Fruit fly (Drosophila melanogaster) whole organism: ENCODE results near the gene CD98hc.

Experiments
- CG8478 ChIP-seq: fragments of >200 bp; optimal IDR thresholded peaks from 2 replicates; lab custom pipeline; 2018; ENCODE audit warnings: inconsistent platforms
- Dll ChIP-seq: fragments of >200 bp; optimal IDR thresholded peaks from 2 replicates; lab custom pipeline; 2017
- EcR ChIP-seq, 2 experiments: fragments of >200 bp; optimal IDR thresholded peaks; 2 replicates each; lab custom pipeline; 2017; ENCODE audit warnings: missing biosample characterization in 2 of 2, missing genetic modification characterization in 2 of 2, missing genetic modification reagents in 2 of 2
- pan ChIP-seq: fragments of >200 bp; optimal IDR thresholded peaks from 2 replicates; lab custom pipeline; 2017
- psq ChIP-seq: fragments of >200 bp; optimal IDR thresholded peaks from 2 replicates; lab custom pipeline; 2017
- usp ChIP-seq: fragments of >200 bp; optimal IDR thresholded peaks from 2 replicates; lab custom pipeline; 2017; ENCODE audit warnings: missing biosample characterization, missing genetic modification characterization, mixed read lengths

CD98hc gene

DNA sequence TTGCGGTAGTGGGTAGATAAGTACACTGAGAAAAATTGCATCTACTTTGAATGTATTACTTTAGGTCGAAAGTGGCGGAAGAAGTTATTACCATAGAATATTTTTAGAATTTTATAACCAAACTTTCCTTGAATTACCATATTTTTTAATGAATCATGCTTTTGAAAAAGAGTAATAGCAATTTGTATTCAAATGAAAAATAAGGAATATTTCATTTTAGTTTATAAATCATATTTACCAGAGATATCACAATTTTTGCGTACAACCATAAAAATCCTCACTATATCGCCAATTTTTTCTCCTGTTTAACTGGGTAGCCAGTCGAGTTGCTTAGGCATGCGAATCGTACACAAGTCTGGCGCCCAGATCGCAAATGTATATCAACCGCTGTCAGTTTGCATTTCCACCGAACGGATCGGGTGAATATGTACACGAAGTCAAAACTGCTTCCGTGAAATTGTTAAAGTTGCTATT, 8.5 kb downstream of the CD98hc start:
- TF ChIP-seq Dll (lab: Kevin White, UChicago) (no peak), usp (GFP tag; lab: Kevin White, UChicago) (no peak), EcR (GFP tag; optimal IDR thresholded peaks at IDR 0.05; lab: Kevin White, UChicago) (no peak), pan (lab: Kevin White, UChicago) (no peak), CG8478 (lab: Kevin White, UChicago) (no peak), psq (lab: Kevin White, UChicago) (no peak)

DNA sequence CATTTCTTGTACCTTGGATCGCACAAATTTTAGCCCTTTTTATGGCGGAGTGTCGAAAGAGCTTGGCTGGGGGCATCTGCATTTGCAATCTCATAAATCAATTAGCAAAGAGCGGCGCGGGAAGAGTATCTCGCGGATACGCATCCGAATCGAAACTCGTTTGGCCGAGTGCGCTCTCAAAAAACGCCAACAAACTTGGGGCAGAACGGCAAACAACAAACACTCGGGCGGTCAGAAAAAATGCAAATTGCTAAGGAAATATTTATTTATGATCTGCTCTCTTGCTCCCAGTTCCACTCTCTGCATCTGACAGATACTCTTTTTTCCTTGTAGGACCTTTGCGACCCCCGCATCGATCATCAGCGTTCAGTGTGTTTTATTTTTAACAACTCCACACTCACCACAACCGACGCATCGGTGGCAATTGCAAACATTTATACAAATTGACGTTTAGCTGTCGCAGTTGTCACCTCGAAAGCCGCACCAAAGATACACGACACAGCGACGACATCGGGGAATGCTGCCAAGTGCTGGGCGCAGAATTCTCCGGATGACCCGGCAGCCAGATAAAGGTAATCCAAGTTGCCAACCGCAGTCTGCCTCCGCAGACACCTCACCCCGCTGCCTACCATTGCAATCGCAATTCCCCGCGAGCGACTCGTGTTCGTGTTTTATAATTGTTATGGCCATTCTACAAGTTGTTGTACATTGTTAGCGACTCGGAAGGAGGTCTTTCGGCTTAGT, 9.1 kb downstream of the CD98hc start:
- TF ChIP-seq EcR (GFP tag; optimal IDR thresholded peaks at IDR 0.05; lab: Kevin White, UChicago) (no peak), usp (GFP tag; lab: Kevin White, UChicago) (no peak), pan (lab: Kevin White, UChicago) (no peak), psq (lab: Kevin White, UChicago) (no peak), CG8478 (lab: Kevin White, UChicago) (no peak), Dll (lab: Kevin White, UChicago) (no peak)

DNA sequence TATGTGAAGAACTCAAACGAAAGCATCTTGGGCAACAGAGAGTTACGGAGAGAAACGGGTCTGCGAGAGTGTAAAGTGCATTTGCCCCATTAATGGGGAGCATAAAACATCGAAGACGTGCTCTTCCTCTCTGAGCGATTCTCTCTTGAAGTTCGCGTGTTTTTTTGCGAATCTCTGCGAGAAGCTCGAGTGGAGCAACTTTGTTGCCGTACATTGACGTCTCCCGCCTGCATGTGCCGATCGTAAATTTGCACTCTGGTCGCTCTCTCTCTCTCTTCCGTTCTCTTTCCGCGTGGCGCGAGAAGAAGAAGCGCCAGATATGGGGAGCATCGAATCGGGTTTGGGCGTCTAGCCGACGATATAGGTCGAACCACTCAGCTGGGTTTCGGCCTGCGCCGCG, 10.4 kb downstream of the CD98hc start:
- TF ChIP-seq Dll (lab: Kevin White, UChicago) (peak; percentile 89), EcR (GFP tag; optimal IDR thresholded peaks at IDR 0.05; lab: Kevin White, UChicago) (peak in 1 of 2 experiments; percentile 88), pan (lab: Kevin White, UChicago) (no peak)

DNA sequence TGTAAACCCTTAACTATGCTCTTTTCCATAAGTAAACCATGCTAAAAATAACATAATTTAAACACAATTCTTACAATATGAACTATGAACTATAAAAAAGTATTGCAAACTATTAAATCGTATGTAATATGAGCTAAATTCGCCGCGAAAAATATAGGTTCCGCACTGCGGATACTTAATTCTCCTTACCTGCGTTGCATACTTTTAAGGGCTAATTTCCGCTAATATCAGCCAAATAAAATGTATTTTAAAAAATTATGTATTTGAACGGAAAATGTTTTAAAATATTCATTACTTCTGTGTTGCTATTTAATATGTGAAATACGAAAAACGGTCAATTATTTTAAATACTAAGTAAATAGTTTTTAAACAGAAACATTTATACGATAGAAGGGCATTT, 10.9 kb downstream of the CD98hc start, which contains the start of gene dsx:
TSS of gene dsx (minus strand) at position 62 of the 400 bp plus-strand sequence.
- TF ChIP-seq EcR (GFP tag; optimal IDR thresholded peaks at IDR 0.05; lab: Kevin White, UChicago) (no peak), psq (lab: Kevin White, UChicago) (no peak), pan (lab: Kevin White, UChicago) (no peak), Dll (lab: Kevin White, UChicago) (no peak)

DNA sequence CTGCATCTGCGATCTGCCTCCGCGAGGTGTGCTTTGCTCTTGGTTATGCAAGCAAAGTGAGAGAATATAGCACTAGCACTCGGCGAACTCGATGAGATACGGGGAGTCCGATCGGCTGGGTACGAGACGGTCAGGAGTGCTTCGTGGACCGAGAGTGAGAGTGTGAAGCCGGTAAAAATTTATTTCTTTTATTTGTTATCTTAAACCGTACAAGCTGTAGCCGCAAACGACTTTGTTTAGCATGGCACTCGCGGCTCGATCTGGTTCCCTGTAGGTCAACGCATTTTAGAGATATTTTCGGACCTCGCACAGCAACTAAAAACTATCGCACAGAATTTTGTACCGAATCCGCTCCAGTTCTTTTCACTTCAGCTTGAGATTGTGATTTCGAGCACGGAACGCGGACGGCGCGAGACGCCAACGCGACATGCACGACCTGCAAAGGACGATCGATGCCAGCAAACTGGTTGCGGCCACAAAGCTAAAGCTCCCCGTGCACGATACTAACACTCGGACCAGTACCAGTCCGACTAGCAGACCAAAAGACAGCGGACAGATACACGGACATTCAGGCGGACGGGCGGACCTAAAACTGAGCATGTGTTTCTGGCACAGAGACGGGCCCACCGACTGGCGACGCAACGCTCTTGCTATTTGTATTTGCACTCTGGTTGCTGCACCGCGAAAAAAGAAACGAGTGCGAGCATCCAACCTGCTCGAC, 11.5 kb downstream of the CD98hc start:
- TF ChIP-seq usp (GFP tag; lab: Kevin White, UChicago) (no peak), CG8478 (lab: Kevin White, UChicago) (no peak)

DNA sequence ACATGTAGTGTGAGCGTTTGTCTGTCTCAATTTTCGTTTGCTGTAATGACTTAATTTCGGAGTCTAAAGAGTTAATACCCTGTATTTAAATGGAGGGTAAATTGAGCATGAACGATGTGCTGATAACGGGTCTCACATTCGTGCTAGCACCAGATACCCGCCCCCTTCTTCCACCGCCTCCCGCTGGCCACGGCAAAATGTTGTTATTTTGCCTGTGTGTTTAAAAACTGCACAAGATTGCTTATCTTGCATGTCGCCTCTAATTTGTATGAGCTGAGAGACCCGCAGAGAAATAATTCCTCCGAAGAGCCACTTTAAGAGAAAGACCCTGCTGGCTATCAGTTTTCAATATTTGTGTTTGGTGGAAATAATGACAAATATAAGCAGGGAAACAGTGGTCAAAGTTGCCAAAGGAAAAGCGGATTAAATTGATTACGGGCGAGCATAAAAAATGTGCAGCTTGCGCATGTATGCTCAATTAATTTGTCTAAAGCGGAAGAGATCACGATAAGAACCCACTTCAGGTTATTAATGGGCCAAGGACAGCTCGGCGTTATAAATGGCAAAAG, 13.4 kb downstream of the CD98hc start:
- TF ChIP-seq usp (GFP tag; lab: Kevin White, UChicago) (no peak), psq (lab: Kevin White, UChicago) (no peak), Dll (lab: Kevin White, UChicago) (no peak), CG8478 (lab: Kevin White, UChicago) (no peak), pan (lab: Kevin White, UChicago) (no peak), EcR (GFP tag; optimal IDR thresholded peaks at IDR 0.05; lab: Kevin White, UChicago) (no peak)

DNA sequence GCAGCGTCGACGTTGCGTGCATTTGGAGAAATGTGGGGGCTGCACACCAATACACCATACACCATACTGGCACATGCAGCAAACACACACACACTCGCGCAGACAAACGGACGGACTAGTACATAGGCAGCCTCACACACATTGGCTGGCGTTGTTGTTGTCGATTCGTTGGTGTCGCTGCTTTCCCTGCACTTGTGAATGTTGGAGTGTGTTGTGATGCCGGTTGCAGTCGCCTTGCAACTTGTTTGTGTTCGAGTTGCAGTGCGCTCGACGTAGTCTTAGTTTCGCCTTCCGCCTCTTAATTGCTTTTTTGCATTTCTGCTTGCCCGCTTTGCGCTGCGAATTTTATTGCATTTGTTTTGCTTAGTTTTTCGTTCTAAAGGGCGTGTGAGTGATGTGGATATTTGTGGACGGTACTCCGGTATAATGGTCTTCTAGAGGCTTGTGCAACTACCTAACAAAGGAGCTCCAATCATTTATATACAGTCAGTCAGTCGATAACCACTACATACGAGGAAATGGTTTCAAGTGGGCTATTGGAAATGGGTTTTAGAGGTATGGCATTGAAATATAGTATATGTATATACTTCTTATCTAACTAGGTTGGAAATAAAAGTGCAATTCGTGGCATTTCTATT, 14.6 kb downstream of the CD98hc start:
- TF ChIP-seq usp (GFP tag; lab: Kevin White, UChicago), result no peak

DNA sequence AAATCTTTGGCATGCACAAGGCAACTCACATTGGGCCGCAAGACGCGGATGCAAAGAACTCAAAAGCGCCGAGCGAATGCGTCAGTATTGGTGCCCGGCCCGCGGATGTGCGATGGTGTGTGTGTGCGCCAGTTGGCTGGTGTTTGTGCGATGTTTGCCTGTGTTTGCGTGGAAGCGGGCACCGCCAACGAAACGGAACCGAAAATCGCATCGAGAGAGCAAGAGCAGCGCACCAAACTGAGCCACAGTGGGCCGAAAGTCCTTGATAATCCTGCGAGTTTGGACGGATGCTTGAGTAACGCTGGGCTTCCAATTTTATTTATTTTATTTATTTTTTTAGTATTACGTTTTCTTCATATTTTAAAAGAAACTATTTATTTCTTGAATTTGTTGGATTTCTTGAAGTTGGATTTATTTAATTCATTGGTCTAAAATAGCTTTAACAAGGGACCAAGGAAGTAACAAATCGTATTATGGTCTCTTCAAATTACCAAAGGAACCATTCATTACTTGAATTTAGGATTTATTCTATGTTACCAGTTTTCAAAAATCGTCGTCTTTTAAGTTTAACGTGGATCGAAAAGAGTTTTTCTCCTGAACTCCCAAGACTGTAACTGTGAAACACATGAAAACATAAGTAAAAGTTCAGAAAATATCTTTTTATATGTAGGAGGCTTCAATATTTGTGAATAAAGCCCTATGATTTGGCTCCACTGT, 15.3 kb downstream of the CD98hc start:
- TF ChIP-seq EcR (GFP tag; optimal IDR thresholded peaks at IDR 0.05; lab: Kevin White, UChicago), result no peak
- TF ChIP-seq pan (lab: Kevin White, UChicago), result no peak
- no peak for TF ChIP-seq CG8478 (lab: Kevin White, UChicago)
- TF ChIP-seq Dll (lab: Kevin White, UChicago), result no peak
- TF ChIP-seq usp (GFP tag; lab: Kevin White, UChicago), result no peak
- TF ChIP-seq psq (lab: Kevin White, UChicago), result no peak

DNA sequence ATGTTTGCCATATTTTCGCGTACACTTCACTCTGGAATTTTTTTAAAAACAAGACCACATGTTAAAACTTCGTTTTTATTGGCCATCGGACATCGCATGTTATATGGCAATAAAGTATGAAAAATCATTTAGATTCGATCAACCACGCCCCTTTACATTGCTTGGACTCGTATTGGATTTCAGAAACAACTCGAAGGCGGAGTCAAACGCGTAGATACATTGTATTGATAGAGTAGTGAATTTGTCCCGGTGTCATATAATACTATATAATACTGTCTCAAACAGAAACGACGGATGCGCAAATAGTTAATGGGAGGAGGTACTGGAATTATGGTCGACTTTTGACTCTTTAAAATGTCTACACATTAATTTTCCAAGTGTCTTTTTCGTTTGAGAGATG, 16.9 kb downstream of the CD98hc start:
- no peak for TF ChIP-seq psq (lab: Kevin White, UChicago)

DNA sequence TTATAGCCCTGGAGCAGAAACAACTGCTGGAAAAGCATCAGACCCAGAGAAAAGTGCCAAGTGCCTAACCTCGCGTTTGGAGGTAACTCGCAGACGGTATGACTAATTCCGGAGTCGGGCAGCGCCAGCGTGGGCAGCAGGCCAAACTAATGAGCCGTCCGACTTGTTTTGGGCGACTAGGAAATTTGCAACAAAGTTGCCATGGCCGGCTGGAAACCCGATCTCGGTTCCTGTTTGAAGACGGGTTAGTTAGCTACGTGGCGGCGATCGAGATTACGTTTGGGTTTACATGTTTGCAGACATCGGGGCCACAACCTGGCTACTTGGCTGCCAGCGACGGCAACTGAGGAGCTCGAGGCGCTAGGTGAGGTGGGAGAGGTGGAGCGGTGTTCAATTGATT, 21.2 kb downstream of the CD98hc start:
- TF ChIP-seq Dll (lab: Kevin White, UChicago), result no peak
- no peak for TF ChIP-seq psq (lab: Kevin White, UChicago)

DNA sequence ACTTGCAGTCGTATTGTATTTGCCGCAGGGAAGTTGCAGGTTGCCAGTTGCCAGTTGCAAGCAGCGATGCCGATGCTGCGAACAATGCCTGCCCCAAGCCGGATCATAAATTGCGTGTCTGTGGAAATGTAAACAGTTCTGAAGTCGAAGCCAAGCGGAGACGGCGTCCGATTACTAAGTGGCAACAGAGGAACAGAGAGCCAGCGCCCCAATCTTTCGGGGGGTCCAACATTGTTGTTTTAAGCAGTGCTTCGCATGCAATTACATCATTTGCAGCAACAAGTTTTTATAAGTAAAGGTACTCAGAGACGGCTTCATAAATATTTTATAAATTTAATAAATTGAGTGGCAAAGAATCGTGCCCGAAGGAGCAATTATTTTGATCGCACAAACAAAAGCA, 23.8 kb downstream of the CD98hc start:
- peak; percentile 12 for TF ChIP-seq Dll (lab: Kevin White, UChicago)
- no peak for TF ChIP-seq CG8478 (lab: Kevin White, UChicago)
